Fruit fly (Drosophila melanogaster) whole organism, embryonic: ENCODE measurements around the gene CG5050.

Experiments used
- Abd-B ChIP-seq: fragments of 200-800 bp; sonication (Bioruptor generic); optimal IDR thresholded peaks from 2 replicates; lab custom pipeline; 2018; ENCODE audit warnings: missing biosample characterization, mild to moderate bottlenecking, missing genetic modification characterization, moderate library complexity
- B-H2 ChIP-seq: fragments of 200-800 bp; sonication (Bioruptor generic); optimal IDR thresholded peaks from 2 replicates; lab custom pipeline; 2018; ENCODE audit warnings: missing biosample characterization, mild to moderate bottlenecking, missing genetic modification characterization
- CG10209 ChIP-seq: fragments of 200-800 bp; sonication (Bioruptor generic); optimal IDR thresholded peaks from 3 replicates; lab custom pipeline; 2017; ENCODE audit warnings: missing biosample characterization, mild to moderate bottlenecking, missing genetic modification characterization, missing genetic modification reagents
- CG10462 ChIP-seq: fragments of 200-800 bp; sonication (Bioruptor generic); optimal IDR thresholded peaks from 2 replicates; lab custom pipeline; 2016; ENCODE audit warnings: missing biosample characterization, missing genetic modification characterization
- CG10654 ChIP-seq: fragments of 200-800 bp; sonication (Bioruptor generic); optimal IDR thresholded peaks from 2 replicates; lab custom pipeline; 2016; ENCODE audit warnings: missing biosample characterization, missing genetic modification characterization
- CG11456 ChIP-seq: fragments of 200-800 bp; sonication (Bioruptor generic); IDR thresholded peaks from 3 replicates; pipeline ENCODE4 v1.3.6; 2022; ENCODE audit warnings: missing biosample characterization, missing genetic modification characterization
- CG11504 ChIP-seq: fragments of 200-800 bp; sonication (Bioruptor generic); optimal IDR thresholded peaks from 3 replicates; lab custom pipeline; 2019; ENCODE audit warnings: missing biosample characterization, mild to moderate bottlenecking, missing genetic modification characterization, moderate library complexity
- CG11695 ChIP-seq: fragments of 200-800 bp; sonication (Bioruptor generic); IDR thresholded peaks from 3 replicates; pipeline ENCODE4 v1.3.6; 2022; ENCODE audit warnings: missing biosample characterization, missing genetic modification characterization
- CG12299 ChIP-seq: fragments of 200-800 bp; sonication (Bioruptor generic); optimal IDR thresholded peaks from 2 replicates; lab custom pipeline; 2018; ENCODE audit warnings: missing biosample characterization, mild to moderate bottlenecking, missing genetic modification characterization
- CG13123 ChIP-seq: fragments of 200-800 bp; sonication (Bioruptor generic); optimal IDR thresholded peaks from 2 replicates; lab custom pipeline; 2016; ENCODE audit warnings: missing biosample characterization, missing genetic modification characterization
- CG3065 ChIP-seq: fragments of 200-800 bp; sonication (Bioruptor generic); optimal IDR thresholded peaks from 2 replicates; lab custom pipeline; 2016; ENCODE audit warnings: missing biosample characterization, missing genetic modification characterization
- CG3163 ChIP-seq: fragments of 200-800 bp; sonication (Bioruptor generic); optimal IDR thresholded peaks from 3 replicates; lab custom pipeline; 2016; ENCODE audit warnings: missing biosample characterization, missing genetic modification characterization
- CG3995 ChIP-seq: fragments of 200-800 bp; sonication (Bioruptor generic); optimal IDR thresholded peaks from 3 replicates; lab custom pipeline; 2016; ENCODE audit warnings: missing biosample characterization, missing genetic modification characterization
- CG6854 ChIP-seq: fragments of 200-800 bp; sonication (Bioruptor generic); optimal IDR thresholded peaks from 3 replicates; lab custom pipeline; 2017; ENCODE audit warnings: missing biosample characterization, mild to moderate bottlenecking, missing genetic modification characterization
- CG9609 ChIP-seq: fragments of 200-800 bp; sonication (Bioruptor generic); optimal IDR thresholded peaks from 3 replicates; lab custom pipeline; 2016; ENCODE audit warnings: missing biosample characterization, missing genetic modification characterization
- Eip74EF ChIP-seq, 2 experiments: fragments of 200-800 bp in 1 of 2; fragments of >200 bp in 1 of 2; sonication (Bioruptor generic) in 1 of 2; optimal IDR thresholded peaks; 2 replicates each; lab custom pipeline; 2017 to 2019; ENCODE audit warnings: missing biosample characterization in 2 of 2, missing genetic modification characterization in 2 of 2, mild to moderate bottlenecking in 1 of 2, moderate library complexity in 1 of 2
- Elba2 ChIP-seq: fragments of 200-800 bp; sonication (Bioruptor generic); optimal IDR thresholded peaks from 3 replicates; lab custom pipeline; 2016; ENCODE audit warnings: missing biosample characterization, missing genetic modification characterization
- Fer1 ChIP-seq: fragments of 200-800 bp; sonication (Bioruptor generic); optimal IDR thresholded peaks from 2 replicates; lab custom pipeline; 2017; ENCODE audit warnings: missing biosample characterization, mild to moderate bottlenecking, missing genetic modification characterization
- Fer2 ChIP-seq: fragments of 200-800 bp; sonication (Bioruptor generic); optimal IDR thresholded peaks from 2 replicates; lab custom pipeline; 2018; ENCODE audit warnings: missing biosample characterization, mild to moderate bottlenecking, missing genetic modification characterization, moderate library complexity
- Hey ChIP-seq: fragments of 200-800 bp; sonication (Bioruptor generic); optimal IDR thresholded peaks from 3 replicates; lab custom pipeline; 2018; ENCODE audit warnings: missing biosample characterization, mild to moderate bottlenecking, missing genetic modification characterization
- NFAT ChIP-seq: fragments of 200-800 bp; sonication (Bioruptor generic); IDR thresholded peaks from 2 replicates; pipeline ENCODE4 v1.3.6; 2022; ENCODE audit warnings: missing biosample characterization, missing genetic modification characterization
- Neu2 ChIP-seq: fragments of 200-800 bp; sonication (Bioruptor generic); optimal IDR thresholded peaks from 3 replicates; lab custom pipeline; 2016; ENCODE audit warnings: missing biosample characterization, missing genetic modification characterization, borderline replicate concordance
- Stat92E ChIP-seq, 3 experiments: fragments of >200 bp in 2 of 3; fragments of 200-800 bp in 1 of 3; sonication (Bioruptor generic) in 1 of 3; optimal IDR thresholded peaks; 2 replicates each; lab custom pipeline; 2017 to 2019; ENCODE audit warnings: missing biosample characterization in 3 of 3, missing genetic modification characterization in 3 of 3, mild to moderate bottlenecking in 1 of 3, moderate library complexity in 1 of 3
- ac ChIP-seq: fragments of 200-800 bp; sonication (Bioruptor generic); optimal IDR thresholded peaks from 3 replicates; lab custom pipeline; 2017; ENCODE audit warnings: missing biosample characterization, mild to moderate bottlenecking, missing genetic modification characterization
- al ChIP-seq: fragments of 200-800 bp; sonication (Bioruptor generic); IDR thresholded peaks from 2 replicates; pipeline ENCODE4 v1.3.6; 2022; ENCODE audit warnings: missing biosample characterization, missing genetic modification characterization
- ato ChIP-seq: fragments of 200-800 bp; sonication (Bioruptor generic); IDR thresholded peaks from 2 replicates; pipeline ENCODE4 v1.3.6; 2022; ENCODE audit warnings: missing biosample characterization, missing genetic modification characterization; ENCODE audit not compliant: partially characterized antibody
- cad ChIP-seq: fragments of >200 bp; optimal IDR thresholded peaks from 2 replicates; lab custom pipeline; 2017; ENCODE audit warnings: missing biosample characterization, missing genetic modification characterization
- crc ChIP-seq: fragments of 200-800 bp; sonication (Bioruptor generic); optimal IDR thresholded peaks from 2 replicates; lab custom pipeline; 2016; ENCODE audit warnings: missing biosample characterization, missing genetic modification characterization
- crp ChIP-seq, 2 experiments: fragments of 200-800 bp; sonication (Bioruptor generic); optimal IDR thresholded peaks; 2 replicates in 1 of 2; 3 replicates in 1 of 2; lab custom pipeline; 2017; ENCODE audit warnings: missing biosample characterization in 2 of 2, missing genetic modification characterization in 2 of 2, mild to moderate bottlenecking in 1 of 2, moderate library complexity in 1 of 2
- dysf ChIP-seq: fragments of 200-800 bp; sonication (Bioruptor generic); IDR thresholded peaks from 3 replicates; pipeline ENCODE4 v1.3.6; 2022; ENCODE audit warnings: missing biosample characterization, missing genetic modification characterization
- fd102C ChIP-seq: fragments of 200-800 bp; sonication (Bioruptor generic); optimal IDR thresholded peaks from 2 replicates; lab custom pipeline; 2018; ENCODE audit warnings: missing biosample characterization, mild to moderate bottlenecking, missing genetic modification characterization, moderate library complexity
- gem ChIP-seq: fragments of 200-800 bp; sonication (Bioruptor generic); optimal IDR thresholded peaks from 2 replicates; lab custom pipeline; 2019; ENCODE audit warnings: missing biosample characterization, mild to moderate bottlenecking, missing genetic modification characterization, moderate library complexity
- grau ChIP-seq: fragments of 200-800 bp; optimal IDR thresholded peaks from 3 replicates; lab custom pipeline; 2019; ENCODE audit warnings: missing biosample characterization, mild to moderate bottlenecking, missing genetic modification characterization, moderate library complexity
- ham ChIP-seq: fragments of 200-800 bp; sonication (Bioruptor generic); IDR thresholded peaks from 2 replicates; pipeline ENCODE4 v1.3.6; 2022; ENCODE audit warnings: missing biosample characterization, missing genetic modification characterization
- insv ChIP-seq, 2 experiments: fragments of 200-800 bp; sonication (Bioruptor generic); optimal IDR thresholded peaks; 3 replicates each; lab custom pipeline; 2016 to 2018; ENCODE audit warnings: missing biosample characterization in 2 of 2, missing genetic modification characterization in 2 of 2
- lola ChIP-seq, 3 experiments: fragments of >200 bp in 2 of 3; fragments of 200-800 bp in 1 of 3; sonication (Bioruptor generic) in 1 of 3; optimal IDR thresholded peaks; 2 replicates each; lab custom pipeline; 2017 to 2019; ENCODE audit warnings: missing biosample characterization in 3 of 3, missing genetic modification characterization in 3 of 3, mild to moderate bottlenecking in 1 of 3, moderate library complexity in 1 of 3
- nmo ChIP-seq: fragments of 200-800 bp; sonication (Bioruptor generic); optimal IDR thresholded peaks from 2 replicates; lab custom pipeline; 2018; ENCODE audit warnings: missing biosample characterization, mild to moderate bottlenecking, missing genetic modification characterization, moderate library complexity
- oc ChIP-seq: fragments of 200-800 bp; sonication (Bioruptor generic); optimal IDR thresholded peaks from 2 replicates; lab custom pipeline; 2018; ENCODE audit warnings: missing biosample characterization, mild to moderate bottlenecking, missing genetic modification characterization, moderate library complexity
- odd ChIP-seq: fragments of 200-800 bp; sonication (Bioruptor generic); optimal IDR thresholded peaks from 2 replicates; lab custom pipeline; 2017; ENCODE audit warnings: missing biosample characterization, mild to moderate bottlenecking, missing genetic modification characterization
- pb ChIP-seq: fragments of 200-800 bp; sonication (Bioruptor generic); optimal IDR thresholded peaks from 3 replicates; lab custom pipeline; 2016; ENCODE audit warnings: missing biosample characterization, missing genetic modification characterization
- peb ChIP-seq: fragments of 200-800 bp; sonication (Bioruptor generic); IDR thresholded peaks from 2 replicates; pipeline ENCODE4 v1.3.6; 2022; ENCODE audit warnings: missing biosample characterization, missing genetic modification characterization
- pum ChIP-seq: fragments of 200-800 bp; sonication (Bioruptor generic); optimal IDR thresholded peaks from 2 replicates; lab custom pipeline; 2016; ENCODE audit warnings: missing biosample characterization, missing genetic modification characterization
- slbo ChIP-seq: fragments of 200-800 bp; sonication (Bioruptor generic); IDR thresholded peaks from 2 replicates; pipeline ENCODE4 v1.3.6; 2022; ENCODE audit warnings: missing biosample characterization, missing genetic modification characterization
- sr ChIP-seq: fragments of 200-800 bp; sonication (Bioruptor generic); IDR thresholded peaks from 3 replicates; pipeline ENCODE4 v1.3.6; 2022; ENCODE audit warnings: missing biosample characterization, missing genetic modification characterization
- sug ChIP-seq: fragments of 200-800 bp; optimal IDR thresholded peaks from 2 replicates; lab custom pipeline; 2019; ENCODE audit warnings: missing biosample characterization, mild to moderate bottlenecking, missing genetic modification characterization, moderate library complexity
- tin ChIP-seq: fragments of 200-800 bp; sonication (Bioruptor generic); optimal IDR thresholded peaks from 3 replicates; lab custom pipeline; 2016; ENCODE audit warnings: missing biosample characterization, missing genetic modification characterization
- tx ChIP-seq: fragments of 200-800 bp; sonication (Bioruptor generic); optimal IDR thresholded peaks from 2 replicates; lab custom pipeline; 2016; ENCODE audit warnings: missing biosample characterization, missing genetic modification characterization
- wek ChIP-seq: fragments of 200-800 bp; sonication (Bioruptor generic); optimal IDR thresholded peaks from 3 replicates; lab custom pipeline; 2018; ENCODE audit warnings: missing biosample characterization, mild to moderate bottlenecking, missing genetic modification characterization, moderate library complexity

The CG5050 gene

DNA sequence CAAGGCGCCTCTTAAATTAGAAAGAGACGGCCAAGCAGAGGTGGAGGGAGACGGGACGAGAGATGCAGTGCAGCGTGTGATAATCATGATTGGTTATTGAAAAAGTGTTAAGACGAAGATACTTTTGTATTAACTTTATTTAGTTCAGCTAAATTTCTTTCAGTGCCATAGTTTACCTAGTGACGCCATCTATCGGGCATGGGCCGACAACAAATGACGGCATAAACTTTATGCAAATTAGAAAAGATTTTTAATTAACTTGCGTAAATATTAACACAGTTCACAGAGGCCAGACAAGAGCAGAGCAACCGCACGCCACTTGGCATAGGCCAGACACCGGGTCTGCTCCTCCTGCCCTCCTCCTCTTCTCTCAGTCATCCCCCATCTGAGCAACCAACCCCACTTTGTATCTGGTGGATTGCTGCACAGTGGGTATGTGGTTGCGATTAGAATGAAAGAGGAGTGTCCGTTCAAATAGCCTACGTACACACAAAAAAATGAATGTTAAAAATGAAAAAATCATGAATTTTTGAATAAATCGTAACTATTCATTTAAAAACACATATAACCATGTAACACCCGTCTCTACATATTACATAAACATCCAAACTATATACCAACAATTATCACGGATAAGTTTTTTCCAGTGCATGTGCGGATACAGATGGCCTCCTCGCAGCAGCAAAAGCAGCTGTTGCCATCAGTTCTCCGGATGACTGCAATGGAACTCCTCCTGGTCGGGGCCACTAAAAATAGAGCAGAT is 13.4 kb downstream of the CG5050 start (continued):
- no peak for TF ChIP-seq insv (GFP tag; optimal IDR thresholded peaks at IDR 0.05; lab: Kevin White, UChicago)
- TF ChIP-seq ac = peak; percentile 54
- TF ChIP-seq tx (GFP tag; lab: Kevin White, UChicago) = peak; percentile 78
- peak; percentile 54 for TF ChIP-seq CG6854
- peak; percentile 81 for TF ChIP-seq pum (GFP tag; lab: Kevin White, UChicago)
- TF ChIP-seq NFAT (GFP tag; lab: Robert Waterston, UW) = peak; percentile 28; the same call in 1 of the 2 replicates
- no peak for TF ChIP-seq Elba2
- TF ChIP-seq ato (GFP tag; lab: Robert Waterston, UW) = no peak
- TF ChIP-seq ham = no peak
- TF ChIP-seq Fer1 = peak; percentile 85
- peak in 1 of 2 experiments; percentile 79 for TF ChIP-seq Eip74EF (GFP tag; optimal IDR thresholded peaks at IDR 0.05; lab: Kevin White, UChicago)
- TF ChIP-seq peb (GFP tag; lab: Robert Waterston, UW) = peak; percentile 60; the same call in 1 of the 2 replicates
- TF ChIP-seq Hey = no peak
- TF ChIP-seq wek (GFP tag; lab: Kevin White, UChicago) = peak; percentile 62
- peak; percentile 91 for TF ChIP-seq nmo (GFP tag; lab: Kevin White, UChicago)
- TF ChIP-seq odd = peak; percentile 58
- TF ChIP-seq fd102C (GFP tag; lab: Kevin White, UChicago) = no peak
- peak; percentile 82 for TF ChIP-seq grau (tag; lab: Kevin White, UChicago)
- peak; percentile 71 for TF ChIP-seq CG12299
- no peak for TF ChIP-seq cad (GFP tag; lab: Kevin White, UChicago)
- no peak for TF ChIP-seq Stat92E (GFP tag; optimal IDR thresholded peaks at IDR 0.05; lab: Kevin White, UChicago)
- TF ChIP-seq al (GFP tag; lab: Robert Waterston, UW) = peak; percentile 18; the same call in 1 of the 2 replicates
- TF ChIP-seq CG3065 (GFP tag; lab: Kevin White, UChicago) = peak; percentile 20
- no peak for TF ChIP-seq sug (tag; lab: Kevin White, UChicago)
- peak; percentile 69 for TF ChIP-seq CG10654 (GFP tag; lab: Kevin White, UChicago)
- TF ChIP-seq crc (GFP tag; lab: Kevin White, UChicago) = peak; percentile 74
- TF ChIP-seq CG9609 = peak; percentile 84
- TF ChIP-seq tin (GFP tag; lab: Kevin White, UChicago) = peak; percentile 81
- TF ChIP-seq CG11504 (tag; lab: Kevin White, UChicago) = peak; percentile 88
- TF ChIP-seq lola (GFP tag; optimal IDR thresholded peaks at IDR 0.05; lab: Kevin White, UChicago) = peak in 1 of 3 experiments; percentile 81
- peak; percentile 63 for TF ChIP-seq Abd-B
- peak; percentile 85 for TF ChIP-seq oc (tag; lab: Kevin White, UChicago)
- no peak for TF ChIP-seq sr
- TF ChIP-seq CG10209 (GFP tag; lab: Kevin White, UChicago) = peak; percentile 73
- peak; percentile 67; the same call in 1 of the 3 replicates for TF ChIP-seq CG11456 (GFP tag; lab: Robert Waterston, UW)
- TF ChIP-seq CG10462 (GFP tag; lab: Kevin White, UChicago) = peak; percentile 51
- peak; percentile 22 for TF ChIP-seq B-H2
- peak; percentile 65 for TF ChIP-seq CG11695 (GFP tag; lab: Robert Waterston, UW)
- TF ChIP-seq CG3995 = no peak
- TF ChIP-seq Fer2 = peak; percentile 43
- TF ChIP-seq Neu2 (GFP tag; lab: Kevin White, UChicago) = no peak
- TF ChIP-seq gem (tag; lab: Kevin White, UChicago) = peak; percentile 91
- TF ChIP-seq crp (GFP tag; optimal IDR thresholded peaks at IDR 0.05; lab: Kevin White, UChicago) = peak in 1 of 2 experiments; percentile 45
- TF ChIP-seq CG13123 (GFP tag; lab: Kevin White, UChicago) = peak; percentile 47
- peak; percentile 34 for TF ChIP-seq CG3163 (GFP tag; lab: Kevin White, UChicago)
- TF ChIP-seq pb (GFP tag; lab: Kevin White, UChicago) = peak; percentile 75
- TF ChIP-seq dysf = peak; percentile 85
- TF ChIP-seq slbo (GFP tag; lab: Robert Waterston, UW) = no peak; the same call in 1 of the 2 replicates
